Worm (Caenorhabditis elegans): ENCODE results near the gene F18E9.3.

The F18E9.3 gene

ce11 chrX:8565810-8566416, 20.0 kb upstream of the F18E9.3 start:
- no peak for TF ChIP-seq W03F9.2 (tag; optimal IDR thresholded peaks at IDR 0.05)
- no peak for TF ChIP-seq dao-5 (tag; optimal IDR thresholded peaks at IDR 0.05)
- no peak for TF ChIP-seq him-1 (tag; optimal IDR thresholded peaks at IDR 0.05)

DNA sequence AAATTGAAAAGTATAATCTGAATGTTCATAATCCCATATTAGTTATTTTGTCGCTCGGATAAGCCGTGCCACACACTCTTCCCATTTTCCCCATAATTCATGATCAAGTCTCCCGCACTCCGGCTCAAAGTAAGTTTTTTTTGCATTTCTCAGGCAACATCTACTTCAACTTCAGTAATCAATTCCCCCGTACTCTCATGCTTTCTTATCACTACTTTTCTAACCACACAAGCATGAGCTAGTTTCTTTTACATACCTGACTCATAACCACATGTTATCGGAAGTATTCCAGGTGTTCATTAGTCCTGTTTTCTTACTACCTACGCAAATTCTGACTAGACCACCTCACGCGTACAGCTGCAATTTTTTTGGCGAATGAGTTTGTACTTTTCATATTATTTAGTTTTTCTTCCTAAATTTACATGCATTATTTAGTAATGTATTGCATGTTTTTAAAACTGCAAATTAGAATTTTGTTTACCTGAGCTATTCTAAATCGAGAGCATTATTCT, 19.4 kb upstream of the F18E9.3 start:
- TF ChIP-seq W03F9.2 (tag; optimal IDR thresholded peaks at IDR 0.05) (no peak), him-1 (tag; optimal IDR thresholded peaks at IDR 0.05) (no peak), dao-5 (tag; optimal IDR thresholded peaks at IDR 0.05) (no peak)

DNA sequence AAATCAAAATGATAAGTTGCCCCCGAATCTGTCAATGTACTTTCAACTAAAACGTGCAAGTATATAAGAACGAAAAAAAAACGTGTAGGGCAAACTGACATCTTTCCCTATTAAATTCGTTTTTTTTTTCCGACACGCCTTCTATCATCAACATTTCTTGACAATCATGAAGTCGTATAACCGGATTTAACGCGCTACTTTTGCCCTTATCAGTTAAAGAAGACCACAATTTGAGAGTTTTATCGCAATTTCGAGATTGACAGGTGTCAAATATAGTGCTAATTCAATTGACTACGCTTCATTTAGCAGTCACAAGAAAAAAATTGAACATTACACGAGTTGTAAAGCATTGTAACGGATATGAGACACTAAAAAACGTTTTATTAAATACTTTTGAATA, 18.8 kb upstream of the F18E9.3 start:
- TF ChIP-seq W03F9.2 (tag; optimal IDR thresholded peaks at IDR 0.05) = no peak
- no peak for TF ChIP-seq dao-5 (tag; optimal IDR thresholded peaks at IDR 0.05)
- no peak for TF ChIP-seq him-1 (tag; optimal IDR thresholded peaks at IDR 0.05)

- TF ChIP-seq dao-5 (tag; optimal IDR thresholded peaks at IDR 0.05) (no peak), him-1 (tag; optimal IDR thresholded peaks at IDR 0.05) (no peak), W03F9.2 (tag; optimal IDR thresholded peaks at IDR 0.05) (no peak)
Observed at ce11 chrX:8567823-8568314, 18.1 kb upstream of the F18E9.3 start.

- no peak for TF ChIP-seq dao-5 (tag; optimal IDR thresholded peaks at IDR 0.05)
- TF ChIP-seq him-1 (tag; optimal IDR thresholded peaks at IDR 0.05) = no peak
- TF ChIP-seq W03F9.2 (tag; optimal IDR thresholded peaks at IDR 0.05) = no peak
Observed at ce11 chrX:8568423-8568903, 17.5 kb upstream of the F18E9.3 start.

DNA sequence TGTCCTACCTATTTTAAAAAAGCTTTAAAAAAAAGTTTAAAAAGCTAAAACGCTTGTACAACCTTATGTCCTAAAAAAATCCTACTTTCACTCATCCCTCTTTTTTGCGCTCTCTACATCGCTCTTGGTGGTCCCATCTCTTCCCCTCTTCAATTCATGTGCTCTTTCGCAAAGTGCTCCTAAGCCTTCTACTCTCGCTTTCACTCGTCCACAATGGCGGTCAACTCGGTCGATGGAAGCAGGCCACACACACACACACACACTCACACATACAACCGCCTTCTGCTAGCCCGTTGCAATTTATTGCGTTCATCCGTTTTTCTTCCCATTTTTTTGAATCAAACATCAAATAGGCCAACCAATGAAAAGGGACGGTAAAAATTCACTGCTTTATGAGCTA, 16.8 kb upstream of the F18E9.3 start:
- no peak for TF ChIP-seq him-1 (tag; optimal IDR thresholded peaks at IDR 0.05)
- no peak for TF ChIP-seq dao-5 (tag; optimal IDR thresholded peaks at IDR 0.05)
- no peak for TF ChIP-seq W03F9.2 (tag; optimal IDR thresholded peaks at IDR 0.05)

DNA sequence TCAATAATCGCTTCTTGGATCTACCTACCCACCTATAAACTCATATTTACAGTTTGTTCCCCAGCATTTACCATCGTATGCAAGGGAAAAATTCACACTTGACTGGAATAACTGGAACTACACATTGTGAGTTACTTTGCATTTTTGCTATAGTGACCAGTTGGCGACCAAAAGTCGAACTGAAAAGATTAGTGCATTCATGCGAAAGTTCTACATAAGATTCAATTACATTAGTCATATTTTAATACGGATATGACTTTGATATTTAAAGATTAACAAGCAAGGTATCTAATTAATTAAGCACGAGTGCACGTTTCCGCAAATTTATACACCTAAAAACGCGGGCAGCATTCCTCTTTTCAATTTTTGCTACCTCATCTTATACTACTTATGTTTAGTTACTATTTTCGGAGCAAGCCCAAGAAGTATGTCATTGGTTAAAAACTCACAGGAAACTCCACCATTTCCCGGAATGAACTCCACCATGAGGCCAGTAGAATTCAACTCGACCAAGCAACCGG, 14.9 kb upstream of the F18E9.3 start, which contains the start of gene jmjd-3.1:
Gene jmjd-3.1 (plus strand): TSS at position 51 of the 521 bp plus-strand sequence.
- TF ChIP-seq him-1 (tag; optimal IDR thresholded peaks at IDR 0.05) (no peak), W03F9.2 (tag; optimal IDR thresholded peaks at IDR 0.05) (no peak), dao-5 (tag; optimal IDR thresholded peaks at IDR 0.05) (no peak)

DNA sequence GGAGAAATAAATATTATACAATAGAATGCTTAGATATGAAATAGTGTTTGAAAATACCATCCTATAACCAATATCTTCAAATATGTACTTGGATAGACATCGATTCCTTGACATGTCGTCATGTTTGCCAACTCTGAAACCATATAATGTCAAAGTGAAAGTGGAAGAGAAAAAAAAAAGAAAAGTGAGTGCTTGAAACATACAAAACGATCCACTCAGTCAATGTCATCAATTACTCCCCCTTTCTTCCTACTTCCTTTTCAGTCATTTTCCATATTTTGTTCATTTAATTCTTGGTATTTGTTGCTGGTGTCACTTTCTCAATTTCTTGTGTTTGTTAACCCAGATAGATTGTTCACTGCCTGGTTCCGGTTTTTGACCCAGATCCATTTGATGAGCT, 5.7 kb upstream of the F18E9.3 start, which contains the start of gene F18E9.4:
Gene F18E9.4 (plus strand): TSS at position 301 of the 400 bp plus-strand sequence.
- TF ChIP-seq him-1 (tag; optimal IDR thresholded peaks at IDR 0.05) = no peak
- TF ChIP-seq dao-5 (tag; optimal IDR thresholded peaks at IDR 0.05) = no peak
- no peak for TF ChIP-seq W03F9.2 (tag; optimal IDR thresholded peaks at IDR 0.05)

DNA sequence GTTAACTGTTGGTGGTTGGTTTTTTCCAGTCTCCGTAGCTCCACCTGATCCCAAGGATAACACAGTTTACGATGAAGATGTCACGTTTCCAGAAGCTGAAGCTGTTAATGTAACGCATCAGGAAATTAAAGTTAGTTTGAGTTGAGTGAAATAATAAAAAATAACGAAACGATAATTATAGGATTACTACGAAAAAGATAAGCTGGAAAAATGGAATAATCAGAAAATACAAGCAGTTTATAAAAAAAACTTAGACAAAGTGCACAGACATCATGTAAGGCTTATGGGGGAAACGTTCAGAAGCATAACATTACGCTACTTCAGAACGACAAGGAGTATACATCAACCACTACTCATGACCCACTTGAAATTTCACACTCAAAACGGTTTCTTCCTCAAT, 4.5 kb upstream of the F18E9.3 start, which contains the start of gene F18E9.8:
Gene F18E9.8 (minus strand): TSS at position 101 of the 400 bp plus-strand sequence.
- TF ChIP-seq him-1 (tag; optimal IDR thresholded peaks at IDR 0.05) = no peak

DNA sequence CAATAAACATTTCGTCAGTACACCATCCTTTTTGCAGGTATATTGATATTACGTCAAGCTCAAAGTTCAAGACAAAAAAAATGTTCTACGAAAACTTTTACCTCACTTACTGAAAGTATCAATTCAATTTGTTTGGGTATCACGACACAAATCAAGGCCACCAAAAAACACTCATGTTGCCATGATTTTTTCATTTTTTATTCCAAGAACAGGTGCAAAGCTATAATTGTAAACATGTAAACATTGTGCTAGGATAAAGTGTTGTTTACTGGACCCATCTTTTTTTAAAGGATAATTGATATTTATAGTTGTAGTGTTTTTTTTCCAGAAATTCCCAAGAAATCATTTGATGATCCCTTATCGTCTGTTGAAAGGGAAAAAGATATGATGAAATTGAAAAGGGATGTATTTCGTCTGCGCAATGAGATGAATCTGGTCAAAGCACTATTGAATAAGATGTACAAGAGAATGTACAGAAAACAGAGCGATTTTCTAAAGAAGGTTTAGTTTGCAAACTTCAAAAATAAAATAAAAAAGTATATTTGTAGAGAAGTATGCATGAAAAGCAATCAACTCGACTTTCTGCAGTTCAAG, 3.1 kb upstream of the F18E9.3 start:
- no peak for TF ChIP-seq him-1 (tag; optimal IDR thresholded peaks at IDR 0.05)
- no peak for TF ChIP-seq dao-5 (tag; optimal IDR thresholded peaks at IDR 0.05)
- no peak for TF ChIP-seq W03F9.2 (tag; optimal IDR thresholded peaks at IDR 0.05)

- TF ChIP-seq W03F9.2 (tag; optimal IDR thresholded peaks at IDR 0.05) = no peak
- TF ChIP-seq dao-5 (tag; optimal IDR thresholded peaks at IDR 0.05) = no peak
- no peak for TF ChIP-seq him-1 (tag; optimal IDR thresholded peaks at IDR 0.05)
Observed at ce11 chrX:8584825-8585384, 1.0 kb upstream of the F18E9.3 start.

ce11 chrX:8592881-8593280, 6.9 kb downstream of the F18E9.3 start, which contains the start of gene nlp-7:
TSS of gene nlp-7 (plus strand) at chrX:8593181.
- TF ChIP-seq him-1 (tag; optimal IDR thresholded peaks at IDR 0.05) (no peak), W03F9.2 (tag; optimal IDR thresholded peaks at IDR 0.05) (no peak), dao-5 (tag; optimal IDR thresholded peaks at IDR 0.05) (no peak)

DNA sequence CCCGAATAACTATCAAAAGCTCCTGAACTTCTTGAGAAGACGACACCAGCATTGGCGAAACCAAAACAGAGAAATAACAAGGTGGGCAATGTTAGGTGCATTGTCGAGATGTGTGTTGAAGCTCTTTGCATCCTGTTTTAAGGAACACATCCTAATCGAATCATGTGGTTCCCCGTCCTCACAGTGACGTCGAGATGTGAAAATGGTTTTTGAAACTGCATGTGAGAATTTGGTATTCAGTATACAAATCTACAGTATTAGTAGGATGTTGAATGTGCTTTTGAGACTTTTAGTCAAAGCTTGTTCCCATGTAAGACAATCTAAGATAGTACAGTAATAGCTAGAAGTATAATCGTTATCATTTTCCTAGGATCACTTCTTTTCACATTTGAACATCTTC, 11.7 kb downstream of the F18E9.3 start, which contains the start of gene F18E9.7:
Gene F18E9.7 (minus strand): TSS at position 101 of the 400 bp plus-strand sequence.
- TF ChIP-seq W03F9.2 (tag; optimal IDR thresholded peaks at IDR 0.05) (no peak), him-1 (tag; optimal IDR thresholded peaks at IDR 0.05) (no peak), dao-5 (tag; optimal IDR thresholded peaks at IDR 0.05) (no peak)

- TF ChIP-seq W03F9.2 (tag; optimal IDR thresholded peaks at IDR 0.05) = no peak
- TF ChIP-seq him-1 (tag; optimal IDR thresholded peaks at IDR 0.05) = no peak
- no peak for TF ChIP-seq dao-5 (tag; optimal IDR thresholded peaks at IDR 0.05)
Observed at ce11 chrX:8598491-8598890, 12.5 kb downstream of the F18E9.3 start.

Measured in whole organism, L4/young adult.